Worm (Caenorhabditis elegans): ENCODE measurements around the gene tag-307.

- TF ChIP-seq aly-2 (tag; optimal IDR thresholded peaks at IDR 0.05) (no peak), ceh-9 (tag; optimal IDR thresholded peaks at IDR 0.05) (no peak), ama-1 (optimal IDR thresholded peaks at IDR 0.05) (no peak), skn-1 (tag; optimal IDR thresholded peaks at IDR 0.05) (peak; percentile 100), nhr-11 (tag; optimal IDR thresholded peaks at IDR 0.05) (no peak), mml-1 (tag; optimal IDR thresholded peaks at IDR 0.05) (no peak), lin-15B (tag; optimal IDR thresholded peaks at IDR 0.05) (no peak)
Measured at ce11 chrIII:7815571-7816348, 41.3 kb downstream of the tag-307 start.
